Worm (Caenorhabditis elegans) whole organism, mixed stage, embryonic: Measurements from ENCODE around the gene srv-11.

Source experiments
- M03D4.4 ChIP-seq: sonication (generic microtip); optimal IDR thresholded peaks from 2 replicates; lab custom pipeline; 2017; ENCODE audit warnings: mild to moderate bottlenecking, missing genetic modification characterization, missing compliant biosample characterization
- bed-3 ChIP-seq: fragments of 200-800 bp; sonication (Bioruptor generic); optimal IDR thresholded peaks from 3 replicates; lab custom pipeline; 2018; ENCODE audit warnings: mild to moderate bottlenecking, missing genetic modification characterization, moderate library complexity, missing compliant biosample characterization
- blmp-1 ChIP-seq: fragments of 150-350 bp; optimal IDR thresholded peaks from 2 replicates; lab custom pipeline; 2014; ENCODE audit warnings: missing biosample characterization, missing genetic modification characterization
- ceh-39 ChIP-seq: fragments of 150-350 bp; optimal IDR thresholded peaks from 2 replicates; lab custom pipeline; 2014; ENCODE audit warnings: missing biosample characterization, missing genetic modification characterization
- ceh-43 ChIP-seq: fragments of 200-800 bp; sonication (Bioruptor generic); optimal IDR thresholded peaks from 2 replicates; lab custom pipeline; 2018; ENCODE audit warnings: mild to moderate bottlenecking, missing genetic modification characterization, moderate library complexity, missing compliant biosample characterization
- ceh-83 ChIP-seq: fragments of 200-800 bp; sonication (Bioruptor generic); optimal IDR thresholded peaks from 2 replicates; lab custom pipeline; 2018; ENCODE audit warnings: mild to moderate bottlenecking, missing genetic modification characterization, missing compliant biosample characterization
- cnd-1 ChIP-seq: fragments of 200-800 bp; sonication (Bioruptor generic); optimal IDR thresholded peaks from 2 replicates; lab custom pipeline; 2018; ENCODE audit warnings: mild to moderate bottlenecking, missing genetic modification characterization, missing compliant biosample characterization
- drap-1 ChIP-seq: fragments of 200-800 bp; sonication (Bioruptor generic); optimal IDR thresholded peaks from 3 replicates; lab custom pipeline; 2018; ENCODE audit warnings: mild to moderate bottlenecking, missing genetic modification characterization, missing compliant biosample characterization
- elt-1 ChIP-seq: sonication (generic microtip); optimal IDR thresholded peaks from 2 replicates; lab custom pipeline; 2017; ENCODE audit warnings: missing genetic modification characterization, mild to moderate bottlenecking, missing compliant biosample characterization, antibody characterized with exemption, moderate library complexity, borderline replicate concordance; ENCODE audit not compliant: insufficient read depth
- elt-3 ChIP-seq: fragments of 150-350 bp; optimal IDR thresholded peaks from 2 replicates; lab custom pipeline; 2014; ENCODE audit warnings: missing biosample characterization, missing genetic modification characterization
- flh-1 ChIP-seq: fragments of 200-800 bp; sonication (Bioruptor generic); optimal IDR thresholded peaks from 2 replicates; lab custom pipeline; 2018; ENCODE audit warnings: mild to moderate bottlenecking, missing genetic modification characterization, moderate library complexity, missing compliant biosample characterization
- ham-2 ChIP-seq: fragments of 200-800 bp; sonication (Bioruptor generic); optimal IDR thresholded peaks from 2 replicates; lab custom pipeline; 2018; ENCODE audit warnings: mild to moderate bottlenecking, missing genetic modification characterization, missing compliant biosample characterization
- hlh-1 ChIP-seq: fragments of 150-350 bp; optimal IDR thresholded peaks from 2 replicates; lab custom pipeline; 2014; ENCODE audit warnings: missing biosample characterization, missing genetic modification reagents, missing genetic modification characterization
- lin-13 ChIP-seq: fragments of 150-350 bp; optimal IDR thresholded peaks from 2 replicates; lab custom pipeline; 2014; ENCODE audit warnings: missing biosample characterization, missing genetic modification characterization
- lin-32 ChIP-seq: fragments of 200-800 bp; sonication (Bioruptor generic); optimal IDR thresholded peaks from 2 replicates; lab custom pipeline; 2018; ENCODE audit warnings: mild to moderate bottlenecking, missing genetic modification characterization, missing compliant biosample characterization
- lsy-2 ChIP-seq: fragments of 150-350 bp; optimal IDR thresholded peaks from 2 replicates; lab custom pipeline; 2014; ENCODE audit warnings: missing biosample characterization, missing genetic modification characterization
- mab-5 ChIP-seq: fragments of 150-350 bp; optimal IDR thresholded peaks from 2 replicates; lab custom pipeline; 2014; ENCODE audit warnings: missing biosample characterization, missing genetic modification characterization
- mep-1 ChIP-seq: fragments of 150-350 bp; optimal IDR thresholded peaks from 2 replicates; lab custom pipeline; 2017; ENCODE audit warnings: missing biosample characterization, missing genetic modification reagents, missing genetic modification characterization, inconsistent platforms
- mls-2 ChIP-seq: sonication (generic microtip); optimal IDR thresholded peaks from 2 replicates; lab custom pipeline; 2016; ENCODE audit warnings: mild to moderate bottlenecking, missing genetic modification characterization, moderate library complexity, missing compliant biosample characterization
- nhr-12 ChIP-seq: fragments of 150-350 bp; optimal IDR thresholded peaks from 2 replicates; lab custom pipeline; 2014; ENCODE audit warnings: missing biosample characterization, missing genetic modification characterization
- nhr-2 ChIP-seq: fragments of 150-350 bp; optimal IDR thresholded peaks from 2 replicates; lab custom pipeline; 2014; ENCODE audit warnings: missing biosample characterization, missing genetic modification characterization
- nhr-28 ChIP-seq: fragments of 150-350 bp; optimal IDR thresholded peaks from 2 replicates; lab custom pipeline; 2014; ENCODE audit warnings: missing biosample characterization, missing genetic modification characterization
- nhr-76 ChIP-seq: sonication (generic microtip); optimal IDR thresholded peaks from 2 replicates; lab custom pipeline; 2017; ENCODE audit warnings: missing biosample characterization, missing genetic modification characterization
- sem-2 ChIP-seq: fragments of 200-800 bp; sonication (Bioruptor generic); optimal IDR thresholded peaks from 2 replicates; lab custom pipeline; 2018; ENCODE audit warnings: mild to moderate bottlenecking, missing genetic modification characterization, missing compliant biosample characterization
- snpc-4 ChIP-seq: fragments of 150-350 bp; optimal IDR thresholded peaks from 2 replicates; lab custom pipeline; 2014; ENCODE audit warnings: missing biosample characterization, missing genetic modification characterization
- sptf-1 ChIP-seq: sonication (generic microtip); optimal IDR thresholded peaks from 2 replicates; lab custom pipeline; 2017; ENCODE audit warnings: mild to moderate bottlenecking, missing genetic modification characterization, moderate library complexity, missing compliant biosample characterization
- tbx-8 ChIP-seq: fragments of 200-800 bp; sonication (Bioruptor generic); optimal IDR thresholded peaks from 2 replicates; lab custom pipeline; 2018; ENCODE audit warnings: mild to moderate bottlenecking, missing genetic modification characterization, moderate library complexity, missing compliant biosample characterization
- unc-120 ChIP-seq: sonication (generic microtip); optimal IDR thresholded peaks from 2 replicates; lab custom pipeline; 2017; ENCODE audit warnings: missing genetic modification characterization, missing compliant biosample characterization; ENCODE audit not compliant: poor library complexity, severe bottlenecking
- unc-39 ChIP-seq: fragments of 150-350 bp; optimal IDR thresholded peaks from 2 replicates; lab custom pipeline; 2014; ENCODE audit warnings: missing biosample characterization, missing genetic modification characterization
- unc-62 ChIP-seq: fragments of 150-350 bp; optimal IDR thresholded peaks from 2 replicates; lab custom pipeline; 2014; ENCODE audit warnings: missing biosample characterization, missing genetic modification reagents, missing genetic modification characterization
- zip-8 ChIP-seq: fragments of 150-350 bp; optimal IDR thresholded peaks from 2 replicates; lab custom pipeline; 2014; ENCODE audit warnings: missing biosample characterization, missing genetic modification characterization

srv-11 gene

ce11 chrIV:16196717-16197116, 24.7 kb downstream of the srv-11 start, which contains the start of gene Y7A9A.1:
Gene Y7A9A.1 (plus strand): TSS chrIV:16197017.
- no peak for TF ChIP-seq flh-1
- no peak for TF ChIP-seq nhr-2 (tag; lab: Kevin White, UChicago)
- no peak for TF ChIP-seq drap-1 (GFP tag; lab: Kevin White, UChicago)
- TF ChIP-seq ceh-83: no peak
- TF ChIP-seq lin-13: no peak
- TF ChIP-seq nhr-76 (tag; lab: Kevin White, UChicago): no peak
- TF ChIP-seq M03D4.4: no peak
- TF ChIP-seq elt-1: no peak
- TF ChIP-seq unc-62 (GFP tag; lab: Kevin White, UChicago): no peak
- TF ChIP-seq mep-1 (tag; lab: Kevin White, UChicago): no peak
- no peak for TF ChIP-seq bed-3 (GFP tag; lab: Kevin White, UChicago)
- TF ChIP-seq blmp-1 (tag; lab: Kevin White, UChicago): no peak
- no peak for TF ChIP-seq nhr-28

- TF ChIP-seq unc-62 (GFP tag; lab: Kevin White, UChicago) (no peak), unc-120 (tag; lab: Kevin White, UChicago) (no peak), flh-1 (no peak), mab-5 (tag; lab: Kevin White, UChicago) (no peak), lin-32 (GFP tag; lab: Kevin White, UChicago) (no peak), unc-39 (no peak), ceh-83 (no peak), blmp-1 (tag; lab: Kevin White, UChicago) (no peak), ceh-43 (no peak), tbx-8 (GFP tag; lab: Kevin White, UChicago) (no peak), hlh-1 (tag; lab: Kevin White, UChicago) (no peak), lsy-2 (tag; lab: Kevin White, UChicago) (no peak), M03D4.4 (no peak), cnd-1 (tag; lab: Kevin White, UChicago) (no peak), drap-1 (GFP tag; lab: Kevin White, UChicago) (no peak), nhr-12 (tag; lab: Kevin White, UChicago) (no peak), zip-8 (tag; lab: Kevin White, UChicago) (no peak), bed-3 (GFP tag; lab: Kevin White, UChicago) (no peak)
These were observed 28.7 kb downstream of the srv-11 start for ce11 chrIV:16192754-16193153.

- no peak for TF ChIP-seq drap-1 (GFP tag; lab: Kevin White, UChicago)
- no peak for TF ChIP-seq mep-1 (tag; lab: Kevin White, UChicago)
- no peak for TF ChIP-seq nhr-28
- no peak for TF ChIP-seq nhr-2 (tag; lab: Kevin White, UChicago)
- TF ChIP-seq snpc-4 (tag; lab: Kevin White, UChicago): no peak
- TF ChIP-seq mls-2 (tag; lab: Kevin White, UChicago): no peak
- no peak for TF ChIP-seq unc-62 (GFP tag; lab: Kevin White, UChicago)
- TF ChIP-seq nhr-12 (tag; lab: Kevin White, UChicago): no peak
- TF ChIP-seq mab-5 (tag; lab: Kevin White, UChicago): no peak
- no peak for TF ChIP-seq sptf-1 (tag; lab: Kevin White, UChicago)
- TF ChIP-seq tbx-8 (GFP tag; lab: Kevin White, UChicago): no peak
- no peak for TF ChIP-seq nhr-76 (tag; lab: Kevin White, UChicago)
- no peak for TF ChIP-seq bed-3 (GFP tag; lab: Kevin White, UChicago)
- TF ChIP-seq hlh-1 (tag; lab: Kevin White, UChicago): no peak
- no peak for TF ChIP-seq lin-13
- no peak for TF ChIP-seq blmp-1 (tag; lab: Kevin White, UChicago)
- TF ChIP-seq, all 35 proteins: peak for 0
These were observed 29.9 kb downstream of the srv-11 start for ce11 chrIV:16191597-16191996.

ce11 chrIV:16186008-16186407, 35.5 kb downstream of the srv-11 start:
- TF ChIP-seq snpc-4 (tag; lab: Kevin White, UChicago): no peak
- TF ChIP-seq lin-13: no peak
- no peak for TF ChIP-seq sem-2 (GFP tag; lab: Kevin White, UChicago)
- TF ChIP-seq unc-39: no peak
- no peak for TF ChIP-seq ham-2 (GFP tag; lab: Kevin White, UChicago)
- no peak for TF ChIP-seq unc-120 (tag; lab: Kevin White, UChicago)
- no peak for TF ChIP-seq tbx-8 (GFP tag; lab: Kevin White, UChicago)
- no peak for TF ChIP-seq elt-1
- TF ChIP-seq ceh-39 (tag; lab: Kevin White, UChicago): no peak
- TF ChIP-seq lsy-2 (tag; lab: Kevin White, UChicago): no peak
- TF ChIP-seq elt-3: no peak
- no peak for TF ChIP-seq nhr-76 (tag; lab: Kevin White, UChicago)
- no peak for TF ChIP-seq cnd-1 (tag; lab: Kevin White, UChicago)
- TF ChIP-seq zip-8 (tag; lab: Kevin White, UChicago): no peak
